Fruit fly (Drosophila melanogaster) whole organism, embryonic: ENCODE measurements around the gene CG43999.

ENCODE experiments used
- Adf1 ChIP-seq: fragments of 200-800 bp; sonication (Bioruptor generic); IDR thresholded peaks from 2 replicates; pipeline ENCODE4 v1.3.6; 2022; ENCODE audit warnings: missing biosample characterization, missing genetic modification characterization
- Awh ChIP-seq: fragments of 200-800 bp; sonication (Bioruptor generic); IDR thresholded peaks from 2 replicates; pipeline ENCODE4, ENCODE4 v1.3.6; 2022; ENCODE audit warnings: missing biosample characterization, missing genetic modification characterization
- CG11398 ChIP-seq: fragments of 200-800 bp; sonication (Bioruptor generic); optimal IDR thresholded peaks from 2 replicates; lab custom pipeline; 2016; ENCODE audit warnings: missing biosample characterization, missing genetic modification characterization
- CG12071 ChIP-seq: fragments of 200-800 bp; sonication (Bioruptor generic); optimal IDR thresholded peaks from 3 replicates; lab custom pipeline; 2018; ENCODE audit warnings: missing biosample characterization, mild to moderate bottlenecking, missing genetic modification characterization
- CG12391 ChIP-seq: fragments of 200-800 bp; sonication (Bioruptor generic); optimal IDR thresholded peaks from 3 replicates; lab custom pipeline; 2018; ENCODE audit warnings: missing biosample characterization, mild to moderate bottlenecking, missing genetic modification characterization, moderate library complexity
- CG13296 ChIP-seq: fragments of 200-800 bp; sonication (Bioruptor generic); optimal IDR thresholded peaks from 3 replicates; lab custom pipeline; 2018; ENCODE audit warnings: missing biosample characterization, mild to moderate bottlenecking, missing genetic modification characterization
- CG15514 ChIP-seq: fragments of 200-800 bp; sonication (Bioruptor generic); optimal IDR thresholded peaks from 3 replicates; lab custom pipeline; 2017; ENCODE audit warnings: missing biosample characterization, missing genetic modification characterization, mild to moderate bottlenecking, moderate library complexity, missing genetic modification reagents
- CG17361 ChIP-seq: fragments of 200-800 bp; sonication (Bioruptor generic); IDR thresholded peaks from 3 replicates; pipeline ENCODE4 v1.3.6; 2022; ENCODE audit warnings: missing biosample characterization, missing genetic modification characterization
- CG17385 ChIP-seq: fragments of 200-800 bp; sonication (Bioruptor generic); optimal IDR thresholded peaks from 3 replicates; lab custom pipeline; 2018; ENCODE audit warnings: missing biosample characterization, mild to moderate bottlenecking, missing genetic modification characterization
- CG17568 ChIP-seq: fragments of 200-800 bp; sonication (Bioruptor generic); optimal IDR thresholded peaks from 2 replicates; lab custom pipeline; 2018; ENCODE audit warnings: missing biosample characterization, mild to moderate bottlenecking, missing genetic modification characterization, moderate library complexity
- CG1792 ChIP-seq: fragments of 200-800 bp; sonication (Bioruptor generic); optimal IDR thresholded peaks from 2 replicates; lab custom pipeline; 2016; ENCODE audit warnings: missing biosample characterization, missing genetic modification characterization
- CG18619 ChIP-seq: fragments of 200-800 bp; sonication (Bioruptor generic); optimal IDR thresholded peaks from 3 replicates; lab custom pipeline; 2017; ENCODE audit warnings: missing biosample characterization, mild to moderate bottlenecking, missing genetic modification characterization
- CG31365 ChIP-seq: fragments of 200-800 bp; sonication (Bioruptor generic); optimal IDR thresholded peaks from 2 replicates; lab custom pipeline; 2018; ENCODE audit warnings: missing biosample characterization, mild to moderate bottlenecking, missing genetic modification characterization
- CG31441 ChIP-seq: fragments of 200-800 bp; sonication (Bioruptor generic); IDR thresholded peaks from 2 replicates; pipeline ENCODE4 v1.3.6; 2022; ENCODE audit warnings: missing biosample characterization, missing genetic modification characterization
- CG33213 ChIP-seq: fragments of 200-800 bp; sonication (Bioruptor generic); optimal IDR thresholded peaks from 3 replicates; lab custom pipeline; 2016; ENCODE audit warnings: missing biosample characterization, missing genetic modification characterization
- CG43689 ChIP-seq: fragments of 200-800 bp; sonication (Bioruptor generic); IDR thresholded peaks from 2 replicates; pipeline ENCODE4 v1.3.6; 2022; ENCODE audit warnings: missing biosample characterization, missing genetic modification characterization
- CG6254 ChIP-seq: fragments of 200-800 bp; sonication (Bioruptor generic); optimal IDR thresholded peaks from 3 replicates; lab custom pipeline; 2017; ENCODE audit warnings: mild to moderate bottlenecking, missing biosample characterization, missing genetic modification reagents, missing genetic modification characterization
- CG7556 ChIP-seq: fragments of 200-800 bp; sonication (Bioruptor generic); optimal IDR thresholded peaks from 2 replicates; lab custom pipeline; 2017; ENCODE audit warnings: missing biosample characterization, mild to moderate bottlenecking, missing genetic modification characterization
- CG8281 ChIP-seq: fragments of 200-800 bp; sonication (Bioruptor generic); optimal IDR thresholded peaks from 2 replicates; lab custom pipeline; 2018; ENCODE audit warnings: missing biosample characterization, mild to moderate bottlenecking, missing genetic modification characterization, moderate library complexity
- D ChIP-seq, 2 experiments: fragments of 200-800 bp in 1 of 2; fragments of >200 bp in 1 of 2; sonication (Bioruptor generic) in 1 of 2; optimal IDR thresholded peaks; 2 replicates in 1 of 2; 3 replicates in 1 of 2; lab custom pipeline; 2017; ENCODE audit warnings: mild to moderate bottlenecking in 1 of 2, missing biosample characterization in 1 of 2, missing genetic modification characterization in 1 of 2, missing genetic modification reagents in 1 of 2
- Dek ChIP-seq: fragments of 200-800 bp; sonication (Bioruptor generic); optimal IDR thresholded peaks from 3 replicates; lab custom pipeline; 2019; ENCODE audit warnings: missing biosample characterization, mild to moderate bottlenecking, missing genetic modification characterization, moderate library complexity
- E2f1 ChIP-seq: fragments of 200-800 bp; sonication (Bioruptor generic); IDR thresholded peaks from 2 replicates; pipeline ENCODE4 v1.3.6; 2022; ENCODE audit warnings: missing biosample characterization, missing genetic modification characterization
- E2f2 ChIP-seq: fragments of 200-800 bp; sonication (Bioruptor generic); IDR thresholded peaks from 2 replicates; pipeline ENCODE4 v1.3.6; 2022; ENCODE audit warnings: missing biosample characterization, missing genetic modification characterization
- HHEX ChIP-seq: fragments of 200-800 bp; sonication (Bioruptor generic); optimal IDR thresholded peaks from 3 replicates; lab custom pipeline; 2017; ENCODE audit warnings: missing biosample characterization, mild to moderate bottlenecking, missing genetic modification characterization, missing genetic modification reagents
- Hey ChIP-seq: fragments of 200-800 bp; sonication (Bioruptor generic); optimal IDR thresholded peaks from 3 replicates; lab custom pipeline; 2018; ENCODE audit warnings: missing biosample characterization, mild to moderate bottlenecking, missing genetic modification characterization
- Jarid2 ChIP-seq: fragments of 200-800 bp; sonication (Bioruptor generic); optimal IDR thresholded peaks from 3 replicates; lab custom pipeline; 2017; ENCODE audit warnings: mild to moderate bottlenecking, missing biosample characterization, missing genetic modification reagents, missing genetic modification characterization
- MTF-1 ChIP-seq: fragments of 200-800 bp; sonication (Bioruptor generic); optimal IDR thresholded peaks from 2 replicates; lab custom pipeline; 2018; ENCODE audit warnings: missing biosample characterization, mild to moderate bottlenecking, missing genetic modification characterization, borderline replicate concordance
- NFAT ChIP-seq: fragments of 200-800 bp; sonication (Bioruptor generic); IDR thresholded peaks from 2 replicates; pipeline ENCODE4 v1.3.6; 2022; ENCODE audit warnings: missing biosample characterization, missing genetic modification characterization
- Sox102F ChIP-seq: fragments of 200-800 bp; sonication (Bioruptor generic); optimal IDR thresholded peaks from 2 replicates; lab custom pipeline; 2018; ENCODE audit warnings: missing biosample characterization, mild to moderate bottlenecking, missing genetic modification characterization, moderate library complexity
- abd-A ChIP-seq: fragments of 200-800 bp; sonication (Bioruptor generic); optimal IDR thresholded peaks from 3 replicates; lab custom pipeline; 2019; ENCODE audit warnings: missing biosample characterization, mild to moderate bottlenecking, missing genetic modification characterization, moderate library complexity
- al ChIP-seq: fragments of 200-800 bp; sonication (Bioruptor generic); IDR thresholded peaks from 2 replicates; pipeline ENCODE4 v1.3.6; 2022; ENCODE audit warnings: missing biosample characterization, missing genetic modification characterization
- az2 ChIP-seq: fragments of 200-800 bp; sonication (Bioruptor generic); optimal IDR thresholded peaks from 3 replicates; lab custom pipeline; 2016; ENCODE audit warnings: missing biosample characterization, missing genetic modification characterization
- bsh ChIP-seq, 2 experiments: fragments of 200-800 bp; sonication (Bioruptor generic); optimal IDR thresholded peaks; 2 replicates each; lab custom pipeline; 2017 to 2018; ENCODE audit warnings: mild to moderate bottlenecking in 2 of 2, missing biosample characterization in 2 of 2, missing genetic modification characterization in 2 of 2, moderate library complexity in 1 of 2
- cad ChIP-seq: fragments of >200 bp; optimal IDR thresholded peaks from 2 replicates; lab custom pipeline; 2017; ENCODE audit warnings: missing biosample characterization, missing genetic modification characterization
- cas ChIP-seq: fragments of 200-800 bp; sonication (Bioruptor generic); IDR thresholded peaks from 2 replicates; pipeline ENCODE4 v1.3.6; 2022; ENCODE audit warnings: missing biosample characterization, missing genetic modification characterization
- caup ChIP-seq: fragments of 200-800 bp; sonication (Bioruptor generic); optimal IDR thresholded peaks from 3 replicates; lab custom pipeline; 2017; ENCODE audit warnings: missing biosample characterization, mild to moderate bottlenecking, missing genetic modification characterization, moderate library complexity; ENCODE audit not compliant: severe bottlenecking
- dm ChIP-seq: fragments of 200-800 bp; sonication (Bioruptor generic); optimal IDR thresholded peaks from 3 replicates; lab custom pipeline; 2016; ENCODE audit warnings: missing biosample characterization, missing genetic modification characterization
- dysf ChIP-seq: fragments of 200-800 bp; sonication (Bioruptor generic); IDR thresholded peaks from 3 replicates; pipeline ENCODE4 v1.3.6; 2022; ENCODE audit warnings: missing biosample characterization, missing genetic modification characterization
- gcm ChIP-seq: fragments of 200-800 bp; sonication (Bioruptor generic); optimal IDR thresholded peaks from 2 replicates; lab custom pipeline; 2019; ENCODE audit warnings: missing biosample characterization, mild to moderate bottlenecking, missing genetic modification characterization, moderate library complexity
- knrl ChIP-seq: fragments of 200-800 bp; sonication (Bioruptor generic); IDR thresholded peaks from 3 replicates; pipeline ENCODE4 v1.3.6; 2022; ENCODE audit warnings: missing biosample characterization, missing genetic modification characterization; ENCODE audit not compliant: partially characterized antibody
- lab ChIP-seq: fragments of 200-800 bp; sonication (Bioruptor generic); optimal IDR thresholded peaks from 3 replicates; lab custom pipeline; 2017; ENCODE audit warnings: missing biosample characterization, missing genetic modification characterization, mild to moderate bottlenecking, moderate library complexity, missing genetic modification reagents
- oc ChIP-seq: fragments of 200-800 bp; sonication (Bioruptor generic); optimal IDR thresholded peaks from 2 replicates; lab custom pipeline; 2018; ENCODE audit warnings: missing biosample characterization, mild to moderate bottlenecking, missing genetic modification characterization, moderate library complexity
- pan ChIP-seq, 4 experiments: fragments of >200 bp in 3 of 4; fragments of 200-800 bp in 1 of 4; sonication (Bioruptor generic) in 1 of 4; optimal IDR thresholded peaks in 3 of 4; IDR thresholded peaks in 1 of 4; 2 replicates each; pipeline versions ENCODE4 v1.3.6 to Lab custom; 2017 to 2022; ENCODE audit warnings: missing biosample characterization in 2 of 4, missing genetic modification characterization in 2 of 4, mixed read lengths in 1 of 4
- pros ChIP-seq: fragments of 200-800 bp; sonication (Bioruptor generic); optimal IDR thresholded peaks from 3 replicates; lab custom pipeline; 2019; ENCODE audit warnings: missing biosample characterization, mild to moderate bottlenecking, missing genetic modification characterization, moderate library complexity
- seq ChIP-seq: fragments of 200-800 bp; sonication (Bioruptor generic); IDR thresholded peaks from 2 replicates; pipeline ENCODE4 v1.3.6; 2022; ENCODE audit warnings: missing biosample characterization, missing genetic modification characterization
- tin ChIP-seq: fragments of 200-800 bp; sonication (Bioruptor generic); optimal IDR thresholded peaks from 3 replicates; lab custom pipeline; 2016; ENCODE audit warnings: missing biosample characterization, missing genetic modification characterization
- trem ChIP-seq: fragments of 200-800 bp; optimal IDR thresholded peaks from 3 replicates; lab custom pipeline; 2019; ENCODE audit warnings: missing biosample characterization, mild to moderate bottlenecking, missing genetic modification characterization, moderate library complexity
- zen2 ChIP-seq: fragments of 200-800 bp; sonication (Bioruptor generic); IDR thresholded peaks from 3 replicates; pipeline ENCODE4 v1.3.6; 2022; ENCODE audit warnings: missing biosample characterization, missing genetic modification characterization; ENCODE audit not compliant: partially characterized antibody

Gene CG43999

DNA sequence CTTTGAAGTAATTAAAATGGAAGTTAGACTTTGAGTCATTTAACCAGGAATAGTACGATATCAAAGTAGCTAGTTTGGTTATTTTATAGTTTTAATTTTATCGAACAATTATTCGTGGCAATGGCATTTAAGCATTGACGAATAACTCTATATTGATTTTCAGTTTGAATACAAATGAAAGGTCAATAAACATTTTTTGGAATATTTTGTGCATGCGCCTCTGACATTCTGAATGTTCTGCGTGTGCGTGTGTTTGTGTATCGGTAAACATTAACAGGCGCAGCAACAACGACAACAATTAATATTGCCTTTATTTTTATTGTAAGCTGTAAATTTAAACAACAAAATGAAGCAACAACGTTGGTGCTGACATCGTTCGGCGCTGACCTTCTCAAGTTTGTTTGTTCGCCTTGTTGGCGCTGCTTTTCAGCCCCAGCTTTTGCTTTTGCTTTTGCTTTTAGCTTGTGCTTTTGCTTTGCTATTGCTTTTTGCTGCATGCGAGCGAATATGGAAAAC lies 19.4 kb downstream of the CG43999 start (continued):
- TF ChIP-seq NFAT (GFP tag; lab: Robert Waterston, UW) (no peak), CG31441 (GFP tag; lab: Robert Waterston, UW) (0 out of 2 replicates have a peak, but pooled peaks have one; percentile 32), pan (optimal IDR thresholded peaks at IDR 0.05; lab: Kevin White, UChicago) (no peak), pan (GFP tag; optimal IDR thresholded peaks at IDR 0.05 in 1 of 2, IDR thresholded peaks at IDR 0.05 in 1 of 2) (no peak), CG6254 (GFP tag; lab: Kevin White, UChicago) (peak; percentile 1), lab (peak; percentile 69), CG17385 (GFP tag; lab: Kevin White, UChicago) (peak; percentile 39), E2f1 (GFP tag; lab: Robert Waterston, UW) (no peak), knrl (GFP tag; lab: Robert Waterston, UW) (no peak), CG31365 (tag; lab: Kevin White, UChicago) (no peak), dysf (GFP tag; lab: Robert Waterston, UW) (no peak; the same call in 2 of the 3 replicates), Sox102F (GFP tag; lab: Kevin White, UChicago) (peak; percentile 56), bsh (GFP tag; optimal IDR thresholded peaks at IDR 0.05; lab: Kevin White, UChicago) (peak in 1 of 2 experiments; percentile 42), E2f2 (GFP tag; lab: Robert Waterston, UW) (peak; percentile 21; the same call in 1 of the 2 replicates), CG18619 (GFP tag; lab: Kevin White, UChicago) (peak; percentile 37), Hey (tag; lab: Kevin White, UChicago) (no peak), CG12391 (tag; lab: Kevin White, UChicago) (peak; percentile 3), Jarid2 (GFP tag; lab: Kevin White, UChicago) (peak; percentile 3), az2 (GFP tag; lab: Kevin White, UChicago) (peak; percentile 11), CG15514 (GFP tag; lab: Kevin White, UChicago) (peak; percentile 61), CG12071 (GFP tag; lab: Kevin White, UChicago) (peak; percentile 31), cas (GFP tag; lab: Robert Waterston, UW) (no peak), dm (GFP tag; lab: Kevin White, UChicago) (no peak), CG17361 (0 out of 3 replicates have a peak, but pooled peaks have one; percentile 12), oc (tag; lab: Kevin White, UChicago) (peak; percentile 25), CG17568 (GFP tag; lab: Kevin White, UChicago) (peak; percentile 70), Dek (peak; percentile 22), abd-A (tag; lab: Kevin White, UChicago) (peak; percentile 45), CG33213 (GFP tag; lab: Kevin White, UChicago) (peak; percentile 25), al (GFP tag; lab: Robert Waterston, UW) (no peak), tin (peak; percentile 1), pros (peak; percentile 13), seq (GFP tag; lab: Robert Waterston, UW) (peak; percentile 78), CG1792 (GFP tag; lab: Kevin White, UChicago) (peak; percentile 27), trem (tag; lab: Kevin White, UChicago) (no peak), MTF-1 (peak; percentile 1), CG7556 (GFP tag; lab: Kevin White, UChicago) (peak; percentile 50), gcm (GFP tag; lab: Kevin White, UChicago) (peak; percentile 10), Awh (GFP tag; lab: Robert Waterston, UW) (peak; percentile 49; the same call in 1 of the 2 replicates), CG8281 (tag; lab: Kevin White, UChicago) (peak; percentile 31), CG11398 (GFP tag; lab: Kevin White, UChicago) (peak; percentile 48), zen2 (GFP tag; lab: Robert Waterston, UW) (no peak), CG13296 (GFP tag; lab: Kevin White, UChicago) (peak; percentile 83), cad (GFP tag; lab: Kevin White, UChicago) (no peak), CG43689 (GFP tag; lab: Robert Waterston, UW) (no peak), Adf1 (GFP tag; lab: Robert Waterston, UW) (peak; percentile 13), caup (peak; percentile 19), HHEX (peak; percentile 39), D (optimal IDR thresholded peaks at IDR 0.05; lab: Kevin White, UChicago) (no peak), D (GFP tag; optimal IDR thresholded peaks at IDR 0.05; lab: Kevin White, UChicago) (peak; percentile 43)
